Worm (Caenorhabditis elegans) whole organism, L3 larva: Measurements from ENCODE around the gene nhr-197.

Source experiments
- ama-1 ChIP-seq: fragments of 150-350 bp; optimal IDR thresholded peaks from 2 replicates; lab custom pipeline; 2018
- ceh-28 ChIP-seq: fragments of 150-350 bp; optimal IDR thresholded peaks from 2 replicates; lab custom pipeline; 2014; ENCODE audit warnings: missing biosample characterization, missing genetic modification reagents, missing genetic modification characterization
- ceh-82 ChIP-seq: fragments of 150-350 bp; optimal IDR thresholded peaks from 2 replicates; lab custom pipeline; 2014; ENCODE audit warnings: missing biosample characterization, missing genetic modification characterization
- elt-1 ChIP-seq: fragments of 150-350 bp; optimal IDR thresholded peaks from 2 replicates; lab custom pipeline; 2014; ENCODE audit warnings: missing biosample characterization, missing genetic modification characterization
- fos-1 ChIP-seq: fragments of 150-350 bp; optimal IDR thresholded peaks from 2 replicates; lab custom pipeline; 2014; ENCODE audit warnings: missing biosample characterization, missing genetic modification characterization
- lin-15B ChIP-seq: fragments of 150-350 bp; optimal IDR thresholded peaks from 2 replicates; lab custom pipeline; 2014; ENCODE audit warnings: missing biosample characterization, missing genetic modification characterization
- nhr-11 ChIP-seq: fragments of 150-350 bp; optimal IDR thresholded peaks from 2 replicates; lab custom pipeline; 2014; ENCODE audit warnings: missing biosample characterization, missing genetic modification characterization
- nhr-76 ChIP-seq: fragments of 150-350 bp; sonication (generic microtip); optimal IDR thresholded peaks from 5 replicates; lab custom pipeline; 2014; ENCODE audit warnings: missing biosample characterization, missing genetic modification characterization

ce11 chrV:15685599-15685998 lies 2.2 kb upstream of the nhr-197 start, which contains the start of gene nhr-196:
- no peak for TF ChIP-seq ceh-82 (tag; lab: Kevin White, UChicago)
- TF ChIP-seq lin-15B (tag; lab: Kevin White, UChicago), result no peak
- no peak for TF ChIP-seq nhr-11 (tag; lab: Kevin White, UChicago)
- TF ChIP-seq nhr-76 (tag; lab: Kevin White, UChicago), result no peak
- no peak for TF ChIP-seq elt-1 (tag; lab: Kevin White, UChicago)
- TF ChIP-seq ceh-28 (tag; lab: Kevin White, UChicago), result no peak
- TF ChIP-seq fos-1 (tag; lab: Kevin White, UChicago), result no peak
- no peak for TF ChIP-seq ama-1 (lab: Kevin White, UChicago)
